Worm (Caenorhabditis elegans): Measurements from ENCODE around the gene F25E5.5.

DNA sequence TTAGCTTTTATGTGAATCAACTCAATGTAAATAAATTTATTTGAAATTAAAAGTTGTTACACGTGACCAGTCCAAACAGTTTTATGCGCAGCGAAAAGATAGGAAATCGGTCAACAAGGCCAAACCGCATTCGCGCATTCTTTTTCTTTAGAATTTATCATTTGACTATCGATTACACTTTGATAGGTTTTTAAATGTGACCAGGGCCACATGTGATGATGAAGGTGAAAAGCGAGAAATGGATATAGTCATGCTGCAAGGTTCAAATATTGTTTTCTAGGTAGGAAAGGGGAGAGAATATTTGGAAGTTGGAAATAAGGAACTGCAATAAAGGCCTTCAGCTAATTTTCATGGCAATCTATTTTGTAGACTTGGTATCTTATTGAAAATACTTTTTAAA is 10.2 kb upstream of the F25E5.5 start:
- TF ChIP-seq T23F11.4 (GFP tag; optimal IDR thresholded peaks at IDR 0.05) (no peak), ceh-9 (tag; optimal IDR thresholded peaks at IDR 0.05) (no peak), ttx-3 (tag; optimal IDR thresholded peaks at IDR 0.05) (no peak), F13H6.1 (tag; optimal IDR thresholded peaks at IDR 0.05) (no peak), pha-4 (tag; optimal IDR thresholded peaks at IDR 0.05) (no peak), sox-4 (tag; optimal IDR thresholded peaks at IDR 0.05) (no peak), dmd-4 (tag; optimal IDR thresholded peaks at IDR 0.05; ENCODE audit: borderline replicate concordance) (no peak), nfya-1 (tag; optimal IDR thresholded peaks at IDR 0.05) (no peak), ama-1 (optimal IDR thresholded peaks at IDR 0.05) (no peak), pag-3 (tag; optimal IDR thresholded peaks at IDR 0.05; ENCODE audit: borderline replicate concordance) (no peak)

Measured in whole organism, late embryonic.